Worm (Caenorhabditis elegans): ENCODE measurements around the gene D2023.1.

The D2023.1 gene

ce11 chrV:11844828-11845227 is 55.5 kb downstream of the D2023.1 start (continued):
- TF ChIP-seq ets-5 (GFP tag; IDR thresholded peaks at IDR 0.05) (no peak), nhr-71 (tag; optimal IDR thresholded peaks at IDR 0.05) (no peak), elt-3 (tag; optimal IDR thresholded peaks at IDR 0.05) (no peak), mdl-1 (tag; optimal IDR thresholded peaks at IDR 0.05) (peak in 1 of 2 experiments; percentile 7), irx-1 (tag; optimal IDR thresholded peaks at IDR 0.05) (no peak), zag-1 (tag; optimal IDR thresholded peaks at IDR 0.05) (no peak), unc-30 (tag; optimal IDR thresholded peaks at IDR 0.05) (no peak), nhr-85 (tag) (no peak), lir-3 (tag; optimal IDR thresholded peaks at IDR 0.05; ENCODE audit: poor library complexity) (no peak), sox-4 (tag; optimal IDR thresholded peaks at IDR 0.05) (no peak), ama-1 (optimal IDR thresholded peaks at IDR 0.05) (no peak), aly-2 (tag; optimal IDR thresholded peaks at IDR 0.05) (no peak), swsn-7 (tag; optimal IDR thresholded peaks at IDR 0.05) (peak; percentile 17), lin-14 (GFP tag; optimal IDR thresholded peaks at IDR 0.05) (peak; percentile 94), snu-23 (GFP tag; optimal IDR thresholded peaks at IDR 0.05) (peak; percentile 37), pax-3 (tag; optimal IDR thresholded peaks at IDR 0.05) (no peak), lsy-2 (tag; optimal IDR thresholded peaks at IDR 0.05) (peak in 1 of 2 experiments; percentile 8), unc-62 (GFP tag; optimal IDR thresholded peaks at IDR 0.05) (no peak), nhr-76 (tag; optimal IDR thresholded peaks at IDR 0.05) (no peak), fkh-4 (tag; optimal IDR thresholded peaks at IDR 0.05; ENCODE audit: borderline replicate concordance) (no peak), blmp-1 (tag; optimal IDR thresholded peaks at IDR 0.05) (peak; percentile 60), C34B4.2 (tag; optimal IDR thresholded peaks at IDR 0.05) (no peak), nhr-77 (tag; optimal IDR thresholded peaks at IDR 0.05) (no peak), skn-1 (tag; optimal IDR thresholded peaks at IDR 0.05) (peak; percentile 59), tbx-2 (tag; optimal IDR thresholded peaks at IDR 0.05) (no peak), rnt-1 (tag; optimal IDR thresholded peaks at IDR 0.05) (peak; percentile 30), lin-35 (GFP tag; optimal IDR thresholded peaks at IDR 0.05) (peak; percentile 38 to 43), fkh-10 (GFP tag; optimal IDR thresholded peaks at IDR 0.05) (no peak), C16A3.4 (tag; optimal IDR thresholded peaks at IDR 0.05) (no peak), tlp-1 (tag; optimal IDR thresholded peaks at IDR 0.05) (no peak), pag-3 (tag; optimal IDR thresholded peaks at IDR 0.05; ENCODE audit: borderline replicate concordance, insufficient read depth) (no peak), fos-1 (tag; optimal IDR thresholded peaks at IDR 0.05) (peak; percentile 5), hlh-4 (tag; optimal IDR thresholded peaks at IDR 0.05) (no peak), ceh-90 (tag; optimal IDR thresholded peaks at IDR 0.05) (no peak), hlh-17 (GFP tag; optimal IDR thresholded peaks at IDR 0.05; ENCODE audit: borderline replicate concordance) (no peak), C04F5.9 (tag; optimal IDR thresholded peaks at IDR 0.05) (no peak), unc-86 (tag; optimal IDR thresholded peaks at IDR 0.05) (no peak), unc-98 (GFP tag; IDR thresholded peaks at IDR 0.05) (no peak), nhr-84 (tag; optimal IDR thresholded peaks at IDR 0.05) (no peak), ceh-88 (GFP tag; IDR thresholded peaks at IDR 0.05) (no peak), nhr-90 (tag; optimal IDR thresholded peaks at IDR 0.05; ENCODE audit: poor library complexity) (peak; percentile 19), isw-1 (GFP tag; IDR thresholded peaks at IDR 0.05) (no peak; the same call in 1 of the 2 replicates), sup-37 (GFP tag; optimal IDR thresholded peaks at IDR 0.05) (no peak), ztf-4 (tag; optimal IDR thresholded peaks at IDR 0.05) (no peak), snpc-4 (tag; optimal IDR thresholded peaks at IDR 0.05) (peak; percentile 38), sptf-1 (tag; optimal IDR thresholded peaks at IDR 0.05) (no peak), ceh-82 (tag; optimal IDR thresholded peaks at IDR 0.05) (peak in 1 of 3 experiments; percentile 31), aha-1 (tag; optimal IDR thresholded peaks at IDR 0.05) (no peak), ces-1 (GFP tag; optimal IDR thresholded peaks at IDR 0.05) (no peak), ztf-11 (tag; optimal IDR thresholded peaks at IDR 0.05) (peak in 1 of 2 experiments; percentile 17), zip-4 (GFP tag; optimal IDR thresholded peaks at IDR 0.05) (no peak), egl-13 (tag; optimal IDR thresholded peaks at IDR 0.05) (no peak), mep-1 (tag; optimal IDR thresholded peaks at IDR 0.05) (peak; percentile 60)

Measured in whole organism, L1 larva.